Fruit fly (Drosophila melanogaster) whole organism, embryonic: Measurements from ENCODE around the gene Pex5.

Experiments used
- Aef1 ChIP-seq: fragments of 200-800 bp; sonication (Bioruptor generic); IDR thresholded peaks from 3 replicates; pipeline ENCODE4 v1.3.6; 2022; ENCODE audit warnings: missing biosample characterization, missing genetic modification characterization
- Bgb ChIP-seq: fragments of 200-800 bp; sonication (Bioruptor generic); IDR thresholded peaks from 2 replicates; pipeline ENCODE4 v1.3.6; 2022; ENCODE audit warnings: missing biosample characterization, missing genetic modification characterization; ENCODE audit not compliant: partially characterized antibody
- CG10267 ChIP-seq: fragments of 200-800 bp; sonication (Bioruptor generic); optimal IDR thresholded peaks from 2 replicates; lab custom pipeline; 2018; ENCODE audit warnings: missing biosample characterization, mild to moderate bottlenecking, missing genetic modification characterization, moderate library complexity
- CG13287 ChIP-seq: fragments of 200-800 bp; sonication (Bioruptor generic); IDR thresholded peaks from 2 replicates; pipeline ENCODE4 v1.3.6; 2022; ENCODE audit warnings: missing biosample characterization, missing genetic modification characterization; ENCODE audit not compliant: partially characterized antibody
- CG15073 ChIP-seq: fragments of 200-800 bp; sonication (Bioruptor generic); optimal IDR thresholded peaks from 2 replicates; lab custom pipeline; 2016; ENCODE audit warnings: missing biosample characterization, missing genetic modification characterization
- CG17385 ChIP-seq: fragments of 200-800 bp; sonication (Bioruptor generic); optimal IDR thresholded peaks from 3 replicates; lab custom pipeline; 2018; ENCODE audit warnings: missing biosample characterization, mild to moderate bottlenecking, missing genetic modification characterization
- CG17912 ChIP-seq: fragments of 200-800 bp; sonication (Bioruptor generic); optimal IDR thresholded peaks from 2 replicates; lab custom pipeline; 2018; ENCODE audit warnings: missing biosample characterization, mild to moderate bottlenecking, missing genetic modification characterization
- CG2116 ChIP-seq: fragments of 200-800 bp; sonication (Bioruptor generic); optimal IDR thresholded peaks from 3 replicates; lab custom pipeline; 2018; ENCODE audit warnings: missing biosample characterization, mild to moderate bottlenecking, missing genetic modification characterization
- CG31365 ChIP-seq: fragments of 200-800 bp; sonication (Bioruptor generic); optimal IDR thresholded peaks from 2 replicates; lab custom pipeline; 2018; ENCODE audit warnings: missing biosample characterization, mild to moderate bottlenecking, missing genetic modification characterization
- CG32772 ChIP-seq: fragments of 200-800 bp; sonication (Bioruptor generic); IDR thresholded peaks from 2 replicates; pipeline ENCODE4 v1.3.6; 2022; ENCODE audit warnings: missing biosample characterization, missing genetic modification characterization
- CG3407 ChIP-seq: fragments of 200-800 bp; sonication (Bioruptor generic); optimal IDR thresholded peaks from 2 replicates; lab custom pipeline; 2018; ENCODE audit warnings: missing biosample characterization, mild to moderate bottlenecking, missing genetic modification characterization
- CG4282 ChIP-seq: fragments of 200-800 bp; sonication (Bioruptor generic); optimal IDR thresholded peaks from 2 replicates; lab custom pipeline; 2016; ENCODE audit warnings: missing biosample characterization, missing genetic modification characterization
- CG4404 ChIP-seq: fragments of 200-800 bp; sonication (Bioruptor generic); IDR thresholded peaks from 2 replicates; pipeline ENCODE4 v1.3.6; 2022; ENCODE audit warnings: missing biosample characterization, missing genetic modification characterization
- CG4617 ChIP-seq: fragments of 200-800 bp; sonication (Bioruptor generic); optimal IDR thresholded peaks from 3 replicates; lab custom pipeline; 2016; ENCODE audit warnings: missing biosample characterization, missing genetic modification characterization, borderline replicate concordance
- CHES-1-like ChIP-seq: fragments of 200-800 bp; sonication (Bioruptor generic); optimal IDR thresholded peaks from 2 replicates; lab custom pipeline; 2016; ENCODE audit warnings: missing biosample characterization, missing genetic modification characterization
- CoRest ChIP-seq: fragments of 200-800 bp; sonication (Bioruptor generic); optimal IDR thresholded peaks from 3 replicates; lab custom pipeline; 2018; ENCODE audit warnings: missing biosample characterization, mild to moderate bottlenecking, missing genetic modification characterization, moderate library complexity
- D19A ChIP-seq: fragments of 200-800 bp; optimal IDR thresholded peaks from 3 replicates; lab custom pipeline; 2019; ENCODE audit warnings: missing biosample characterization, mild to moderate bottlenecking, missing genetic modification characterization, moderate library complexity
- Dll ChIP-seq: fragments of 200-800 bp; sonication (Bioruptor generic); IDR thresholded peaks from 4 replicates; pipeline ENCODE4 v1.3.6; 2022; ENCODE audit warnings: missing biosample characterization, missing genetic modification characterization; ENCODE audit not compliant: partially characterized antibody
- Dp ChIP-seq: fragments of 200-800 bp; sonication (Bioruptor generic); optimal IDR thresholded peaks from 2 replicates; lab custom pipeline; 2018; ENCODE audit warnings: missing biosample characterization, mild to moderate bottlenecking, missing genetic modification characterization, moderate library complexity
- Dref ChIP-seq: fragments of 200-800 bp; sonication (Bioruptor generic); IDR thresholded peaks from 2 replicates; pipeline ENCODE4 v1.3.6; 2022; ENCODE audit warnings: missing biosample characterization, missing genetic modification characterization
- E2f2 ChIP-seq: fragments of 200-800 bp; sonication (Bioruptor generic); IDR thresholded peaks from 2 replicates; pipeline ENCODE4 v1.3.6; 2022; ENCODE audit warnings: missing biosample characterization, missing genetic modification characterization
- Elba2 ChIP-seq: fragments of 200-800 bp; sonication (Bioruptor generic); optimal IDR thresholded peaks from 3 replicates; lab custom pipeline; 2016; ENCODE audit warnings: missing biosample characterization, missing genetic modification characterization
- Ets97D ChIP-seq: fragments of 200-800 bp; sonication (Bioruptor generic); optimal IDR thresholded peaks from 3 replicates; lab custom pipeline; 2016; ENCODE audit warnings: missing biosample characterization, missing genetic modification characterization
- Hr51 ChIP-seq, 2 experiments: fragments of 200-800 bp; sonication (Bioruptor generic); optimal IDR thresholded peaks; 2 replicates in 1 of 2; 3 replicates in 1 of 2; lab custom pipeline; 2016 to 2018; ENCODE audit warnings: missing biosample characterization in 2 of 2, missing genetic modification characterization in 2 of 2, mild to moderate bottlenecking in 1 of 2, moderate library complexity in 1 of 2
- MBD-R2 ChIP-seq: fragments of 200-800 bp; sonication (Bioruptor generic); IDR thresholded peaks from 2 replicates; pipeline ENCODE4 v1.3.6; 2022; ENCODE audit warnings: missing biosample characterization, missing genetic modification characterization
- Meics ChIP-seq: fragments of 200-800 bp; sonication (Bioruptor generic); optimal IDR thresholded peaks from 2 replicates; lab custom pipeline; 2017; ENCODE audit warnings: missing biosample characterization, mild to moderate bottlenecking, missing genetic modification characterization
- Rfx ChIP-seq: fragments of 200-800 bp; sonication (Bioruptor generic); IDR thresholded peaks from 2 replicates; pipeline ENCODE4 v1.3.6; 2022; ENCODE audit warnings: missing biosample characterization, missing genetic modification characterization
- Scr ChIP-seq: fragments of 200-800 bp; sonication (Bioruptor generic); IDR thresholded peaks from 2 replicates; pipeline ENCODE4 v1.3.6; 2022; ENCODE audit warnings: missing biosample characterization, missing genetic modification characterization; ENCODE audit not compliant: partially characterized antibody
- Sin3A ChIP-seq: fragments of >200 bp; optimal IDR thresholded peaks from 2 replicates; lab custom pipeline; 2018
- Sry-δ ChIP-seq: fragments of 200-800 bp; sonication (Bioruptor generic); optimal IDR thresholded peaks from 2 replicates; lab custom pipeline; 2016; ENCODE audit warnings: missing biosample characterization, missing genetic modification characterization
- Ssrp ChIP-seq: fragments of 200-800 bp; sonication (Bioruptor generic); optimal IDR thresholded peaks from 2 replicates; lab custom pipeline; 2018; ENCODE audit warnings: missing biosample characterization, mild to moderate bottlenecking, missing genetic modification characterization, moderate library complexity
- ac ChIP-seq: fragments of 200-800 bp; sonication (Bioruptor generic); optimal IDR thresholded peaks from 3 replicates; lab custom pipeline; 2017; ENCODE audit warnings: missing biosample characterization, mild to moderate bottlenecking, missing genetic modification characterization
- ato ChIP-seq: fragments of 200-800 bp; sonication (Bioruptor generic); IDR thresholded peaks from 2 replicates; pipeline ENCODE4 v1.3.6; 2022; ENCODE audit warnings: missing biosample characterization, missing genetic modification characterization; ENCODE audit not compliant: partially characterized antibody
- chm ChIP-seq: fragments of 200-800 bp; sonication (Bioruptor generic); IDR thresholded peaks from 2 replicates; pipeline ENCODE4 v1.3.6; 2022; ENCODE audit warnings: missing biosample characterization, missing genetic modification characterization
- dm ChIP-seq: fragments of 200-800 bp; sonication (Bioruptor generic); optimal IDR thresholded peaks from 3 replicates; lab custom pipeline; 2016; ENCODE audit warnings: missing biosample characterization, missing genetic modification characterization
- eyg ChIP-seq: fragments of 200-800 bp; sonication (Bioruptor generic); optimal IDR thresholded peaks from 3 replicates; lab custom pipeline; 2016; ENCODE audit warnings: missing biosample characterization, missing genetic modification characterization
- gfzf ChIP-seq: fragments of 200-800 bp; sonication (Bioruptor generic); optimal IDR thresholded peaks from 2 replicates; lab custom pipeline; 2016; ENCODE audit warnings: missing biosample characterization, mild to moderate bottlenecking, missing genetic modification characterization, moderate library complexity
- gsb-n ChIP-seq: fragments of 200-800 bp; sonication (Bioruptor generic); optimal IDR thresholded peaks from 3 replicates; lab custom pipeline; 2018; ENCODE audit warnings: missing biosample characterization, mild to moderate bottlenecking, missing genetic modification characterization
- hbn ChIP-seq: fragments of 200-800 bp; sonication (Bioruptor generic); IDR thresholded peaks from 2 replicates; pipeline ENCODE4 v1.3.6; 2022; ENCODE audit warnings: missing biosample characterization, missing genetic modification characterization; ENCODE audit not compliant: partially characterized antibody
- kni ChIP-seq: fragments of 200-800 bp; sonication (Bioruptor generic); optimal IDR thresholded peaks from 3 replicates; lab custom pipeline; 2017; ENCODE audit warnings: mild to moderate bottlenecking, missing biosample characterization, missing genetic modification reagents, missing genetic modification characterization
- nerfin-1 ChIP-seq: fragments of 200-800 bp; sonication (Bioruptor generic); optimal IDR thresholded peaks from 3 replicates; lab custom pipeline; 2019; ENCODE audit warnings: missing biosample characterization, mild to moderate bottlenecking, missing genetic modification characterization, moderate library complexity
- row ChIP-seq: fragments of 200-800 bp; sonication (Bioruptor generic); IDR thresholded peaks from 3 replicates; pipeline ENCODE4 v1.3.6; 2022; ENCODE audit warnings: missing biosample characterization, missing genetic modification characterization
- sd ChIP-seq: fragments of 200-800 bp; sonication (Bioruptor generic); optimal IDR thresholded peaks from 3 replicates; lab custom pipeline; 2018; ENCODE audit warnings: missing biosample characterization, mild to moderate bottlenecking, missing genetic modification characterization, moderate library complexity
- sens ChIP-seq: fragments of 200-800 bp; sonication (Bioruptor generic); peaks from one replicate; lab custom pipeline; 2016; ENCODE audit warnings: missing biosample characterization, missing genetic modification characterization
- stwl ChIP-seq: fragments of 200-800 bp; sonication (Bioruptor generic); optimal IDR thresholded peaks from 3 replicates; lab custom pipeline; 2018; ENCODE audit warnings: missing biosample characterization, mild to moderate bottlenecking, missing genetic modification characterization, moderate library complexity
- sug ChIP-seq: fragments of 200-800 bp; optimal IDR thresholded peaks from 2 replicates; lab custom pipeline; 2019; ENCODE audit warnings: missing biosample characterization, mild to moderate bottlenecking, missing genetic modification characterization, moderate library complexity
- trem ChIP-seq: fragments of 200-800 bp; optimal IDR thresholded peaks from 3 replicates; lab custom pipeline; 2019; ENCODE audit warnings: missing biosample characterization, mild to moderate bottlenecking, missing genetic modification characterization, moderate library complexity
- tup ChIP-seq: fragments of 200-800 bp; sonication (Bioruptor generic); optimal IDR thresholded peaks from 2 replicates; lab custom pipeline; 2016; ENCODE audit warnings: missing biosample characterization, mild to moderate bottlenecking, missing genetic modification characterization, moderate library complexity
- unc-4 ChIP-seq: fragments of 200-800 bp; sonication (Bioruptor generic); IDR thresholded peaks from 2 replicates; pipeline ENCODE4 v1.3.6; 2022; ENCODE audit warnings: missing biosample characterization, missing genetic modification characterization; ENCODE audit not compliant: partially characterized antibody

The Pex5 gene

DNA sequence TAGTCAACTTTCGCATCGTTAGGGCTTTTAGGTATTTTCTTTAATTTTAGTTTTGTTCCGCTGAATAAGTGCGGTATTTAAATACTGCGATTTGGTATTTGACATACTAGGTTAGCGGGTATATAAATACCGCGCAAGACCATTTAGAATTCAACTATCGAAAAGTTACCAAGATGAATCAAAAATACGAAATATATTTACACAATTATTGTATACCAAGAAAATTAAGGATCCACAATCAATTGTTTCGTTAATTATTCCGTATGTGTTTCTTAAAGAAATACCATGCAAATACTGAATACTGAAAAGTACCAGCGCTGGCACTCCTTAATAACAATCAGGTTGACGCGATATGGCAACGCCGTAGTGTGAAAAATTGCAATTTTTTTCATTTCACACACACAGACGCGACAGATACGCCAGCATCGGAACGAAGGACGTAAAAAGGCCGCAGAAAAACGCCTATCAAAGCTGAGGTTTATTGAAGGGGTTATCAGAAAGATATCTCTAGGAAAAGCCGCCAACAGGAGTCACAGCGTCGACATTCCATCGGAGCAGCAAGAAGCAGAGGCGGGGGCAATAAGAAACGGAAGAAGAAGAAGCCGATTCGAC is 4.8 kb upstream of the Pex5 start, which contains the start of the genes Pgam5 and Vps26 (continued):
- TF ChIP-seq E2f2 (GFP tag; lab: Robert Waterston, UW) (peak; percentile 19; the same call in 1 of the 2 replicates), gsb-n (peak; percentile 71), Rfx (GFP tag; lab: Robert Waterston, UW) (no peak), CG15073 (GFP tag; lab: Kevin White, UChicago) (no peak), CG17385 (GFP tag; lab: Kevin White, UChicago) (peak; percentile 95), Elba2 (GFP tag; lab: Kevin White, UChicago) (peak; percentile 83), Scr (GFP tag; lab: Robert Waterston, UW) (no peak), Ssrp (no peak), CHES-1-like (GFP tag; lab: Kevin White, UChicago) (no peak), ato (GFP tag; lab: Robert Waterston, UW) (no peak), CG17912 (no peak), CG3407 (GFP tag; lab: Kevin White, UChicago) (no peak), chm (GFP tag; lab: Robert Waterston, UW) (no peak), MBD-R2 (peak; percentile 22), Meics (no peak), Sin3A (peak; percentile 51), sd (tag; lab: Kevin White, UChicago) (peak; percentile 76), sens (peak; percentile 49), trem (tag; lab: Kevin White, UChicago) (peak; percentile 60), sug (tag; lab: Kevin White, UChicago) (no peak), CG32772 (GFP tag; lab: Robert Waterston, UW) (0 out of 2 replicates have a peak, but pooled peaks have one; percentile 28), CG2116 (peak; percentile 30), Dll (GFP tag; lab: Robert Waterston, UW) (0 out of 4 replicates have a peak, but pooled peaks have one; percentile 21), Hr51 (GFP tag; optimal IDR thresholded peaks at IDR 0.05; lab: Kevin White, UChicago) (no peak), row (GFP tag; lab: Robert Waterston, UW) (no peak), nerfin-1 (peak; percentile 91), Sry-δ (GFP tag; lab: Kevin White, UChicago) (peak; percentile 38), ac (no peak), stwl (peak; percentile 23), Aef1 (GFP tag; lab: Robert Waterston, UW) (no peak), CoRest (tag; lab: Kevin White, UChicago) (no peak), CG4404 (GFP tag; lab: Robert Waterston, UW) (no peak), Ets97D (peak; percentile 49), eyg (GFP tag; lab: Kevin White, UChicago) (no peak)

DNA sequence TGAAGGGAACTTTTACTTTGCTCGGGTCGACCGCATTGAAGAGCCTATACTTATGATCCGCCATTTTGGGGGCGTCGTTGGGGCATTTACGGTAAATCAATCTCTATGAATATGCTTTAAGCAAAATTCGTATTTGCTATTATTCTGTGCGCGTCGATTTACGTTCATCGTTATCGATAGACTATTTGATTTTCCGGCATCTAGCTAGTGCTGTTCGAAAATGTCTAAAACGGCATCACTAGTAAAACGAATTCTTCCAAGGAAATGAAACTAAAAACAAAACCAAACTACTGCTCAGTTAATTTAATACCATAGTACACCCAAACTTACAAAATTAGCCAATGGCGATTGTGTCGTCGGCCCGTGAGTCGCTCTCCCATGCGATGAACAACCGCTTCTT is 3.2 kb downstream of the Pex5 start, which contains the start of the genes Gcna and MED18:
TSS of gene Gcna (minus strand) at position 163 of the 400 bp plus-strand sequence.
TSS of gene MED18 (plus strand) at position 237 of the 400 bp plus-strand sequence.
- TF ChIP-seq stwl (peak; percentile 12), kni (GFP tag; lab: Kevin White, UChicago) (no peak), CG31365 (tag; lab: Kevin White, UChicago) (no peak), CG4617 (GFP tag; lab: Kevin White, UChicago) (peak; percentile 17), Bgb (GFP tag; lab: Robert Waterston, UW) (peak; percentile 25; the same call in 1 of the 2 replicates), Sry-δ (GFP tag; lab: Kevin White, UChicago) (peak; percentile 30), CG13287 (GFP tag; lab: Robert Waterston, UW) (peak; percentile 55; the same call in 1 of the 2 replicates), tup (GFP tag; lab: Kevin White, UChicago) (no peak), unc-4 (GFP tag; lab: Robert Waterston, UW) (peak; percentile 50; the same call in 1 of the 2 replicates), Dref (GFP tag; lab: Robert Waterston, UW) (peak; percentile 75), Dll (GFP tag; lab: Robert Waterston, UW) (0 out of 4 replicates have a peak, but pooled peaks have one; percentile 51), CG4282 (GFP tag; lab: Kevin White, UChicago) (no peak), Dp (peak; percentile 71), dm (GFP tag; lab: Kevin White, UChicago) (no peak), hbn (peak; percentile 29; the same call in 1 of the 2 replicates), CG10267 (tag; lab: Kevin White, UChicago) (peak; percentile 24), gfzf (peak; percentile 3), E2f2 (GFP tag; lab: Robert Waterston, UW) (peak; percentile 78), D19A (tag; lab: Kevin White, UChicago) (no peak)
